Worm (Caenorhabditis elegans): Measurements from ENCODE around the gene T23G7.2.

The T23G7.2 gene

DNA sequence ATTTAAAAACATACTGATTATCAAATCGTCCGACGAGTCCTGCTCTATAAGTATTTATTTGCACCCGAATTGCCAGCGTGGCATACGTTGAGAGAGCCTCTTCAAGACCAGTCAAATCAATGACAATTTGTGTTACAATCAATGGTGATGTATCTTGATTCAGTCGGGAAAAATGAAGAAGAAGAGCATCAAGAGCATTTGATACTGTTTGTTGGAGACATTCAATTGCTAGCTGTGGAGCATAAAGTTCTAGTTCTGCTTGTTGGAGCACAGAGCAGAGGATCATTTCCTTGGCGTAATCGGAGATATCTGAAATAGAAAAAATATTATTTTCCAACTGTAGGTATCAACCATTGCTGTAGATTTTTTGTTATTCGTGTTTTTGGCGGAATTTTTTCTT, 722 bp upstream of the T23G7.2 start:
- no peak for TF ChIP-seq Y55F3AM.14 (GFP tag; optimal IDR thresholded peaks at IDR 0.05)
- no peak for TF ChIP-seq aly-2 (tag; optimal IDR thresholded peaks at IDR 0.05)
- TF ChIP-seq blmp-1 (tag; optimal IDR thresholded peaks at IDR 0.05; ENCODE audit: insufficient read depth) = no peak
- no peak for TF ChIP-seq dmd-4 (tag; optimal IDR thresholded peaks at IDR 0.05)
- no peak for TF ChIP-seq elt-3 (tag; optimal IDR thresholded peaks at IDR 0.05)
- TF ChIP-seq egl-27 (tag; optimal IDR thresholded peaks at IDR 0.05) = no peak
- TF ChIP-seq ama-1 (optimal IDR thresholded peaks at IDR 0.05) = no peak
- TF ChIP-seq crh-2 (tag; optimal IDR thresholded peaks at IDR 0.05) = no peak
- TF ChIP-seq lsy-2 (tag; optimal IDR thresholded peaks at IDR 0.05) = no peak
- TF ChIP-seq lin-39 (tag; optimal IDR thresholded peaks at IDR 0.05) = no peak
- no peak for TF ChIP-seq mbf-1 (tag; optimal IDR thresholded peaks at IDR 0.05)
- TF ChIP-seq sma-3 (GFP tag; optimal IDR thresholded peaks at IDR 0.05) = no peak
- no peak for TF ChIP-seq ztf-4 (tag; optimal IDR thresholded peaks at IDR 0.05)
- TF ChIP-seq unc-62 (GFP tag; optimal IDR thresholded peaks at IDR 0.05) = no peak
- TF ChIP-seq mdl-1 (tag; optimal IDR thresholded peaks at IDR 0.05) = no peak
- TF ChIP-seq gmeb-1 (tag; optimal IDR thresholded peaks at IDR 0.05) = no peak
- TF ChIP-seq R02D3.7 (tag; optimal IDR thresholded peaks at IDR 0.05) = no peak

DNA sequence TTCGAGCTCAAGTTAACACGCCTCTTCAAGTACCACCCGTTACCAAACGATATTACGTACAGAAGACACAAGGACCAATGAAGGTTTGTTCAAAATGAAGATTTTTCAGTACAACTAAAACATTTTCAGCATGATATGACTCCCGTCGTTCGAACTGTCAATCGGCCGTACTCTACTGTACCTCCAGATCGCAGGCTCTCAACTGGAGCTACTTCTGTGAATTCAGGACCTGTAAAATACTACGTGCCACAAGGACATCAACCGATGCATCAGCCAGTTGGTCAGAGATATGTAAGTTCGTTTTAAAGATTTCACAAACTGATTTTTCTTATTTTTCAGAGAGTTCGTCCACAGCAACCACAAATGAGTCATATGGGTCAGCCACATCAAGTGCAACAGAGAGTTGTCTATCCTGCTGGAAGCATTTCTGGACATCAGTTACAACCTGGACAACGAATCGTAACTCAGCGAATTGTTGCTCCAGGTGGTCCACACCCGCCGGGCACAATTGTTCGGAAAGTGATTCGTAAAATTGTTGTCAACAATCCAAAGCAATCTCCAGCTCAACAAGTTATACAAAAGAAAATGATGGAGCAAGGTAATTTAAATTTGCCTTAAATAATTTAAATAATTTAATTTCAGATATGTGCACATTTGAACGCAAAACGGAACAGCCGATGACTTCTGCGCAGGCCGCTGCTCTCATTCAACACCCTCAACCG, 1.1 kb downstream of the T23G7.2 start:
- TF ChIP-seq mab-5 (tag; optimal IDR thresholded peaks at IDR 0.05) = no peak
- TF ChIP-seq zag-1 (tag; optimal IDR thresholded peaks at IDR 0.05) = no peak
- no peak for TF ChIP-seq nhr-21 (tag; optimal IDR thresholded peaks at IDR 0.05)
- TF ChIP-seq nhr-10 (tag; optimal IDR thresholded peaks at IDR 0.05) = no peak
- TF ChIP-seq ztf-1 (GFP tag; conservative IDR thresholded peaks at IDR 0.05) = no peak
- no peak for TF ChIP-seq aly-2 (tag; optimal IDR thresholded peaks at IDR 0.05)
- TF ChIP-seq skn-1 (tag; optimal IDR thresholded peaks at IDR 0.05) = no peak
- no peak for TF ChIP-seq alr-1 (tag; optimal IDR thresholded peaks at IDR 0.05)
- TF ChIP-seq crh-2 (tag; optimal IDR thresholded peaks at IDR 0.05) = no peak
- TF ChIP-seq mbf-1 (tag; optimal IDR thresholded peaks at IDR 0.05) = no peak
- TF ChIP-seq mdl-1 (tag; optimal IDR thresholded peaks at IDR 0.05) = no peak
- TF ChIP-seq ama-1 (optimal IDR thresholded peaks at IDR 0.05) = no peak

DNA sequence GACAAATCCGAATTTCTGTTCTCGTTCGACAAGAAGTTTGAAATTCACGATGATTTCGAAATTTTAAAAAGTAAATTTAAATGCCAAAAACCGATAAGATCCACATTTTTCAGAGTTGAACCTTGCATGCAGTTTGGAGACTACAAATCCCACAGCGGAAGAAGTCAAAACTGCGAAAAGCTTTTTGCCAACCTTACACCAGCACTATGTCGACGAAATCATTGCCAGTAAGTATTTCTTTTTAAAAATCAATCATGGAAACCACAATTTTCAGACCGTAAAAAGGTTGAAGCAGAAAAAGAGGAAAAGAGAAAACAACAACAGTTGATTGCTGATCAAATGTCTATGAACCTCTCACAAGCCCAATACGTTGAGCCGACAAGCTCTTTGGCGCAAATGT, 1.9 kb downstream of the T23G7.2 start:
- TF ChIP-seq mbf-1 (tag; optimal IDR thresholded peaks at IDR 0.05) (no peak), nhr-23 (tag; optimal IDR thresholded peaks at IDR 0.05) (no peak), sem-4 (tag; optimal IDR thresholded peaks at IDR 0.05) (no peak), ceh-16 (tag; optimal IDR thresholded peaks at IDR 0.05) (no peak), lin-13 (GFP tag; optimal IDR thresholded peaks at IDR 0.05) (no peak), dmd-4 (tag; optimal IDR thresholded peaks at IDR 0.05) (no peak), unc-55 (GFP tag; optimal IDR thresholded peaks at IDR 0.05) (no peak), snpc-4 (tag; optimal IDR thresholded peaks at IDR 0.05) (no peak), fos-1 (tag; optimal IDR thresholded peaks at IDR 0.05) (no peak), sma-9 (GFP tag; optimal IDR thresholded peaks at IDR 0.05) (no peak), sma-9 (tag; optimal IDR thresholded peaks at IDR 0.05) (no peak), mab-5 (tag; optimal IDR thresholded peaks at IDR 0.05) (no peak), nhr-11 (tag; optimal IDR thresholded peaks at IDR 0.05) (no peak), nhr-10 (tag; optimal IDR thresholded peaks at IDR 0.05) (no peak), egl-27 (tag; optimal IDR thresholded peaks at IDR 0.05) (no peak), nhr-6 (tag; optimal IDR thresholded peaks at IDR 0.05) (no peak), peb-1 (tag; optimal IDR thresholded peaks at IDR 0.05) (no peak)

DNA sequence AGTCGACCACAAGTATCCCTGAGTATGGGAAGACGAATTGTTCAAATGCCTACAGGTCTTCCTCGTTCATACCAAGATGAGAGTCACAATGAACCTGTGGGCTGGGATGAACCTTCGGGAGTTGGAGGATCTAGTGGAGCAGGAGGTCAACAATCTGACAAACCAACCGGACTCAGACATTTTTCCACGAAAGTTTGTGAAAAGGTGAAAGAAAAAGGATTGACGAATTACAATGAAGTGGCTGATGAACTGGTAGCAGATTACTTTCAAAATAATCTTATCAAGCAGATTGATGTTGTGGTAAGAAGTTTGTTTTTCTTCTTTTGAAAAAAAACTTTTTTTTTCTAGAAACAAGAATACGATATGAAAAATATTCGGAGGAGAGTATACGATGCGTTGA, 2.7 kb downstream of the T23G7.2 start:
- peak; percentile 88 for TF ChIP-seq nhr-25 (tag; optimal IDR thresholded peaks at IDR 0.05)
- no peak for TF ChIP-seq nhr-10 (tag; optimal IDR thresholded peaks at IDR 0.05)
